Worm (Caenorhabditis elegans) whole organism, midembryonic: Measurements from ENCODE around the gene flh-3.

ENCODE experiments used
- T22C8.4 ChIP-seq: fragments of 200-800 bp; sonication (Bioruptor generic); IDR thresholded peaks from 2 replicates; pipeline ENCODE4 v1.3.6; 2022; ENCODE audit warnings: missing genetic modification characterization, missing compliant biosample characterization
- cog-1 ChIP-seq: sonication (generic microtip); optimal IDR thresholded peaks from 2 replicates; lab custom pipeline; 2016; ENCODE audit warnings: missing genetic modification characterization, missing compliant biosample characterization
- flt-1 ChIP-seq: fragments of 200-800 bp; sonication (Bioruptor generic); IDR thresholded peaks from 2 replicates; pipeline ENCODE4 v1.3.6; 2022; ENCODE audit warnings: missing genetic modification characterization, missing compliant biosample characterization
- klf-2 ChIP-seq: fragments of 200-800 bp; sonication (Bioruptor generic); conservative IDR thresholded peaks from 2 replicates; pipeline ENCODE4 v1.3.6; 2022; ENCODE audit warnings: missing genetic modification reagents, missing genetic modification characterization, missing compliant biosample characterization
- med-1 ChIP-seq: sonication (generic microtip); optimal IDR thresholded peaks from 2 replicates; lab custom pipeline; 2017; ENCODE audit warnings: missing genetic modification characterization, mild to moderate bottlenecking, missing compliant biosample characterization, antibody characterized with exemption, missing genetic modification reagents; ENCODE audit not compliant: insufficient read depth
- ref-1 ChIP-seq: fragments of 200-800 bp; sonication (Bioruptor generic); conservative IDR thresholded peaks from 2 replicates; pipeline ENCODE4 v1.3.6; 2022; ENCODE audit warnings: missing genetic modification reagents, missing genetic modification characterization, missing compliant biosample characterization
- tab-1 ChIP-seq: fragments of 200-800 bp; sonication (Bioruptor generic); IDR thresholded peaks from 2 replicates; pipeline ENCODE4 v1.3.6; 2022; ENCODE audit warnings: missing genetic modification characterization, missing compliant biosample characterization
- ztf-23 ChIP-seq: fragments of 200-800 bp; sonication (Bioruptor generic); IDR thresholded peaks from 2 replicates; pipeline ENCODE4 v1.3.6; 2022; ENCODE audit warnings: missing genetic modification reagents, missing genetic modification characterization, missing compliant biosample characterization
- ztf-29 ChIP-seq: fragments of 200-800 bp; sonication (Bioruptor generic); IDR thresholded peaks from 2 replicates; pipeline ENCODE4 v1.3.6; 2022; ENCODE audit warnings: missing genetic modification reagents, missing genetic modification characterization, missing compliant biosample characterization

The flh-3 gene

ce11 chrIV:9259687-9260086 lies 10.2 kb upstream of the flh-3 start, which contains the start of gene Y11D7A.10:
Gene Y11D7A.10 (minus strand): TSS chrIV:9259768.
- TF ChIP-seq ztf-29 (no peak), ref-1 (GFP tag; lab: Robert Waterston, UW) (no peak), flt-1 (GFP tag; lab: Robert Waterston, UW) (no peak), klf-2 (no peak), cog-1 (tag; lab: Kevin White, UChicago) (no peak), med-1 (GFP tag; lab: Kevin White, UChicago) (no peak), tab-1 (GFP tag; lab: Robert Waterston, UW) (no peak), ztf-23 (GFP tag; lab: Robert Waterston, UW) (no peak), T22C8.4 (no peak)

ce11 chrIV:9260334-9260733 lies 9.6 kb upstream of the flh-3 start:
- TF ChIP-seq tab-1 (GFP tag; lab: Robert Waterston, UW) (no peak), flt-1 (GFP tag; lab: Robert Waterston, UW) (no peak), ref-1 (GFP tag; lab: Robert Waterston, UW) (no peak), cog-1 (tag; lab: Kevin White, UChicago) (no peak), ztf-29 (no peak), klf-2 (no peak), med-1 (GFP tag; lab: Kevin White, UChicago) (no peak), T22C8.4 (no peak), ztf-23 (GFP tag; lab: Robert Waterston, UW) (no peak)

ce11 chrIV:9260826-9261225 lies 9.1 kb upstream of the flh-3 start:
- TF ChIP-seq T22C8.4 (no peak), cog-1 (tag; lab: Kevin White, UChicago) (no peak), tab-1 (GFP tag; lab: Robert Waterston, UW) (no peak), med-1 (GFP tag; lab: Kevin White, UChicago) (no peak), ref-1 (GFP tag; lab: Robert Waterston, UW) (no peak)

ce11 chrIV:9261687-9262086 lies 8.2 kb upstream of the flh-3 start, which contains the start of gene col-120:
Gene col-120 (minus strand): TSS chrIV:9261787.
- no peak for TF ChIP-seq ztf-23 (GFP tag; lab: Robert Waterston, UW)
- TF ChIP-seq T22C8.4: no peak
- TF ChIP-seq ztf-29: no peak
- TF ChIP-seq cog-1 (tag; lab: Kevin White, UChicago): no peak

- no peak for TF ChIP-seq T22C8.4
- no peak for TF ChIP-seq ztf-23 (GFP tag; lab: Robert Waterston, UW)
- no peak for TF ChIP-seq cog-1 (tag; lab: Kevin White, UChicago)
- no peak for TF ChIP-seq med-1 (GFP tag; lab: Kevin White, UChicago)
- no peak for TF ChIP-seq tab-1 (GFP tag; lab: Robert Waterston, UW)
- no peak for TF ChIP-seq flt-1 (GFP tag; lab: Robert Waterston, UW)
- no peak for TF ChIP-seq ref-1 (GFP tag; lab: Robert Waterston, UW)
- no peak for TF ChIP-seq ztf-29
- TF ChIP-seq klf-2: no peak
Observed at ce11 chrIV:9262295-9262694, 7.6 kb upstream of the flh-3 start.

- peak; percentile 76 for TF ChIP-seq flt-1 (GFP tag; lab: Robert Waterston, UW)
- peak; percentile 63; the same call in 1 of the 2 replicates for TF ChIP-seq tab-1 (GFP tag; lab: Robert Waterston, UW)
- no peak for TF ChIP-seq ztf-29
Observed at ce11 chrIV:9263812-9264320, 6.0 kb upstream of the flh-3 start, which contains the start of gene flh-1. Gene flh-1 (minus strand): TSS chrIV:9264270.

- TF ChIP-seq med-1 (GFP tag; lab: Kevin White, UChicago): no peak
- no peak for TF ChIP-seq flt-1 (GFP tag; lab: Robert Waterston, UW)
- TF ChIP-seq ztf-29: no peak
- TF ChIP-seq T22C8.4: no peak
- no peak for TF ChIP-seq klf-2
- no peak for TF ChIP-seq ztf-23 (GFP tag; lab: Robert Waterston, UW)
- no peak for TF ChIP-seq tab-1 (GFP tag; lab: Robert Waterston, UW)
- TF ChIP-seq cog-1 (tag; lab: Kevin White, UChicago): no peak
- no peak for TF ChIP-seq ref-1 (GFP tag; lab: Robert Waterston, UW)
Observed at ce11 chrIV:9264513-9264912, 5.4 kb upstream of the flh-3 start.

- TF ChIP-seq flt-1 (GFP tag; lab: Robert Waterston, UW): no peak
- no peak for TF ChIP-seq tab-1 (GFP tag; lab: Robert Waterston, UW)
- TF ChIP-seq med-1 (GFP tag; lab: Kevin White, UChicago): no peak
- no peak for TF ChIP-seq ztf-29
- TF ChIP-seq cog-1 (tag; lab: Kevin White, UChicago): no peak
- TF ChIP-seq ref-1 (GFP tag; lab: Robert Waterston, UW): no peak
- TF ChIP-seq klf-2: no peak
- TF ChIP-seq T22C8.4: no peak
Observed at ce11 chrIV:9266464-9266863, 3.4 kb upstream of the flh-3 start, which contains the start of gene Y11D7A.19. Gene Y11D7A.19 (minus strand): TSS chrIV:9266564.

- TF ChIP-seq ztf-23 (GFP tag; lab: Robert Waterston, UW) (no peak), cog-1 (tag; lab: Kevin White, UChicago) (no peak), ztf-29 (no peak), T22C8.4 (no peak), ref-1 (GFP tag; lab: Robert Waterston, UW) (no peak), flt-1 (GFP tag; lab: Robert Waterston, UW) (no peak), tab-1 (GFP tag; lab: Robert Waterston, UW) (no peak), klf-2 (no peak)
Observed at ce11 chrIV:9267581-9267980, 2.3 kb upstream of the flh-3 start.

ce11 chrIV:9268916-9269315 lies 980 bp upstream of the flh-3 start:
- TF ChIP-seq cog-1 (tag; lab: Kevin White, UChicago) (no peak), ztf-23 (GFP tag; lab: Robert Waterston, UW) (no peak), ztf-29 (no peak), ref-1 (GFP tag; lab: Robert Waterston, UW) (no peak), flt-1 (GFP tag; lab: Robert Waterston, UW) (peak; percentile 66; the same call in 1 of the 2 replicates), T22C8.4 (no peak), tab-1 (GFP tag; lab: Robert Waterston, UW) (peak; percentile 68; the same call in 1 of the 2 replicates)
